Fruit fly (Drosophila melanogaster) whole organism, adult: ENCODE results near the gene CG42852.

ENCODE experiments used
- CG11617 ChIP-seq: fragments of 200-800 bp; sonication (Bioruptor generic); optimal IDR thresholded peaks from 2 replicates; lab custom pipeline; 2017; ENCODE audit warnings: mild to moderate bottlenecking, missing biosample characterization, missing genetic modification reagents, missing genetic modification characterization
- CG12768 ChIP-seq: fragments of 200-800 bp; sonication (Bioruptor generic); optimal IDR thresholded peaks from 2 replicates; lab custom pipeline; 2017; ENCODE audit warnings: missing biosample characterization, missing genetic modification characterization, mild to moderate bottlenecking, moderate library complexity, missing genetic modification reagents
- CG14711 ChIP-seq: fragments of 200-800 bp; sonication (Bioruptor generic); optimal IDR thresholded peaks from 2 replicates; lab custom pipeline; 2018; ENCODE audit warnings: missing biosample characterization, mild to moderate bottlenecking, missing genetic modification characterization, moderate library complexity
- CG1620 ChIP-seq: fragments of 200-800 bp; sonication (Bioruptor generic); optimal IDR thresholded peaks from 2 replicates; lab custom pipeline; 2016; ENCODE audit warnings: missing biosample characterization, missing genetic modification characterization
- CG33017 ChIP-seq: fragments of 200-800 bp; sonication (Bioruptor generic); optimal IDR thresholded peaks from 2 replicates; lab custom pipeline; 2018; ENCODE audit warnings: missing biosample characterization, mild to moderate bottlenecking, missing genetic modification characterization, moderate library complexity
- CG5204 ChIP-seq: fragments of 200-800 bp; sonication (Bioruptor generic); optimal IDR thresholded peaks from 2 replicates; lab custom pipeline; 2016; ENCODE audit warnings: missing biosample characterization, missing genetic modification characterization
- CG7045 ChIP-seq: fragments of 200-800 bp; sonication (Bioruptor generic); optimal IDR thresholded peaks from 2 replicates; lab custom pipeline; 2017; ENCODE audit warnings: missing biosample characterization, mild to moderate bottlenecking, missing genetic modification characterization
- CG7101 ChIP-seq: fragments of 200-800 bp; sonication (Bioruptor generic); optimal IDR thresholded peaks from 2 replicates; lab custom pipeline; 2018; ENCODE audit warnings: missing biosample characterization, mild to moderate bottlenecking, missing genetic modification characterization, moderate library complexity
- Clk ChIP-seq: fragments of 200-800 bp; sonication (Bioruptor generic); optimal IDR thresholded peaks from 2 replicates; lab custom pipeline; 2017; ENCODE audit warnings: missing biosample characterization, missing genetic modification characterization
- Crg-1 ChIP-seq: fragments of 200-800 bp; sonication (Bioruptor generic); optimal IDR thresholded peaks from 2 replicates; lab custom pipeline; 2016; ENCODE audit warnings: missing biosample characterization, missing genetic modification characterization
- Hr96 ChIP-seq: fragments of 200-800 bp; sonication (Bioruptor generic); optimal IDR thresholded peaks from 2 replicates; lab custom pipeline; 2016; ENCODE audit warnings: missing biosample characterization, missing genetic modification characterization
- Mnt ChIP-seq: fragments of 200-800 bp; sonication (Bioruptor generic); optimal IDR thresholded peaks from 2 replicates; lab custom pipeline; 2016; ENCODE audit warnings: missing biosample characterization, mild to moderate bottlenecking, missing genetic modification characterization
- bab1 ChIP-seq: fragments of 200-800 bp; sonication (Bioruptor generic); optimal IDR thresholded peaks from 3 replicates; lab custom pipeline; 2019; ENCODE audit warnings: missing biosample characterization, mild to moderate bottlenecking, missing genetic modification characterization, moderate library complexity
- cic ChIP-seq: fragments of 200-800 bp; sonication (Bioruptor generic); optimal IDR thresholded peaks from 2 replicates; lab custom pipeline; 2017; ENCODE audit warnings: missing biosample characterization, mild to moderate bottlenecking, missing genetic modification characterization, moderate library complexity
- cnc ChIP-seq, 2 experiments: fragments of >200 bp; optimal IDR thresholded peaks; 2 replicates each; lab custom pipeline; 2017
- kay ChIP-seq: fragments of 200-800 bp; sonication (Bioruptor generic); peaks from one replicate; lab custom pipeline; 2016; ENCODE audit warnings: missing biosample characterization, missing genetic modification characterization, borderline replicate concordance
- ovo ChIP-seq: fragments of 200-800 bp; sonication (Bioruptor generic); optimal IDR thresholded peaks from 2 replicates; lab custom pipeline; 2016; ENCODE audit warnings: missing biosample characterization, missing genetic modification characterization
- pad ChIP-seq: fragments of 200-800 bp; sonication (Bioruptor generic); optimal IDR thresholded peaks from 3 replicates; lab custom pipeline; 2017; ENCODE audit warnings: missing biosample characterization, missing genetic modification characterization, mild to moderate bottlenecking, moderate library complexity, missing genetic modification reagents
- tj ChIP-seq: fragments of 200-800 bp; sonication (Bioruptor generic); optimal IDR thresholded peaks from 3 replicates; lab custom pipeline; 2017; ENCODE audit warnings: missing biosample characterization, mild to moderate bottlenecking, missing genetic modification characterization, moderate library complexity
- toe ChIP-seq: fragments of 200-800 bp; sonication (Bioruptor generic); optimal IDR thresholded peaks from 2 replicates; lab custom pipeline; 2016; ENCODE audit warnings: missing biosample characterization, missing genetic modification characterization

Gene CG42852

DNA sequence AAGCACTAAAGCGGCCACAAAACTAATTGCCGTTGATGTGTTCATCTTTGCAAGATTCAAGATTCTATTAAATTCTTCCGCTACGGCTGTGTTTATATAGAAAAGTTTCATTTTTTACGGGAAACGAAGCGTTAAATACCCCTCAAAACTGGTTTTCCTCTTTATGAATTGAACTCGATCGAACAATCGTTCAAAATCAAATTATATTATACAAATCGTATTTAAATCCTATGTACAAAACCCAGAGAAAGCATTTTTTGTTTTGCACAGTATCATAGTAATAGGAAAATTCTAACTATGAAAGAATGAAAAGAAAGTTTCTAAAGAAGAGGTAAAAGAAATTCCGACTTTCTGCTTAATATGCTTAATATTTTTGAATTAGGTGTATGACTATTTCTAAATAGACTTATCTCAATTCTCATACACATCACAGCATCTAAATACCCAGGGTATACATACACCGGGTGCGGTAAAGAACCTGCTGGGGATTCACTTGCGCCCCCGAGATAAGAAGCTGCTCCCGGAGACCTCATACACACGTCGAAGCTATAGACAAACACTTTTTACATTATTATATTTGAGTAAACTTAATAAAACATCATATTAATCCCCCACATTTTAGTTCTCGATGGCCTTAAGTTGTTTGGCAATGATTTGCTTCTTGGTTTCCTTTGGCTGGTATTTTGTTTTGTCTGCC lies 27.2 kb upstream of the CG42852 start, which contains the start of gene PGRP-SB1:
Gene PGRP-SB1 (minus strand): TSS at position 51 of the 697 bp plus-strand sequence.
- TF ChIP-seq CG11617 (no peak), Crg-1 (GFP tag; lab: Kevin White, UChicago) (no peak), bab1 (GFP tag; lab: Kevin White, UChicago) (no peak), Clk (GFP tag; lab: Kevin White, UChicago) (no peak), CG14711 (tag; lab: Kevin White, UChicago) (no peak), Hr96 (GFP tag; lab: Kevin White, UChicago) (no peak), CG7045 (GFP tag; lab: Kevin White, UChicago) (no peak), cnc (optimal IDR thresholded peaks at IDR 0.05; lab: Kevin White, UChicago) (no peak), toe (GFP tag; lab: Kevin White, UChicago) (no peak), CG33017 (tag; lab: Kevin White, UChicago) (no peak), tj (GFP tag; lab: Kevin White, UChicago) (no peak), Mnt (GFP tag; lab: Kevin White, UChicago) (no peak), CG12768 (GFP tag; lab: Kevin White, UChicago) (no peak), pad (no peak)

DNA sequence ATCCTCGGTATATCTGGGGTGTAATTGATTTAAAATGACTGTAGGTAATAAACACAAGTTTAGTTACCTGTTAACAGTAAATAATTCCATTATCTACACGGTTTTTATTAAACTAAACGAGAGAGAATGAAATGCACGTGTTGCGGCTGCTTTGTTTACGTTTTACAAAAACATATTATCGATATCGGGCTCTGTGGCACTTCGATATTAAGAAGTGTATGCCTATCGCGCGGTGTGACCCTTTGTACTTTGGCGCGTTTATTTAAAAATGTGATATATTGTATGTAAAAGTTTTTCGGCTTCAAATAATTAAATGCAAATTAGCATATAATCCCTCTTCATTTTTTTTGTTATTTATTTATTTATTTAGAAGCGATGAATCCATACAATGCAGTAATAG lies 24.6 kb upstream of the CG42852 start, which contains the start of gene Dbp73D:
Gene Dbp73D (minus strand): TSS at position 174 of the 400 bp plus-strand sequence.
- TF ChIP-seq Crg-1 (GFP tag; lab: Kevin White, UChicago) (no peak), bab1 (GFP tag; lab: Kevin White, UChicago) (peak; percentile 29), CG33017 (tag; lab: Kevin White, UChicago) (no peak), CG14711 (tag; lab: Kevin White, UChicago) (no peak), kay (GFP tag; lab: Kevin White, UChicago) (peak; percentile 25), Clk (GFP tag; lab: Kevin White, UChicago) (no peak), Mnt (GFP tag; lab: Kevin White, UChicago) (peak; percentile 98), CG7101 (tag; lab: Kevin White, UChicago) (no peak), CG11617 (no peak)

DNA sequence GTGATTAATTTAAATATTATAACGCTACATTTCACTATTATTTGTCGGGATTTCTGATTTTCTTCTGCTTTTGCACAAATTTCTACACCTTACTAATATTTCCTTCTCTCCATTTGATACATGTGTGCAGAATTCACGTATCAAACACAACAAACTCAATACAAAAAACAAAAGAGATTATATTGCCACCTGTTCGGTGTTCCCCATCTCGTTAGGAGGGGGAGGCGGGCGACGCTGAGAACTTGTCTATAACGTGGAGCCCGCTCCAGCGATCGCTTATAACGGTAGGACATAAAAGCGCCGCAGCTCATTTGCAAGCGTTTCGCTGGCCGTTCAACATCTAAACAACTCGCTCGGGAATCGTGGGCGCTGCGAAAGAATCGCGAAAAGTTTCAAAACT lies 22.0 kb upstream of the CG42852 start, which contains the start of gene CG9701:
Gene CG9701 (plus strand): TSS at position 301 of the 400 bp plus-strand sequence.
- TF ChIP-seq kay (GFP tag; lab: Kevin White, UChicago) = peak; percentile 35
- no peak for TF ChIP-seq CG7101 (tag; lab: Kevin White, UChicago)

DNA sequence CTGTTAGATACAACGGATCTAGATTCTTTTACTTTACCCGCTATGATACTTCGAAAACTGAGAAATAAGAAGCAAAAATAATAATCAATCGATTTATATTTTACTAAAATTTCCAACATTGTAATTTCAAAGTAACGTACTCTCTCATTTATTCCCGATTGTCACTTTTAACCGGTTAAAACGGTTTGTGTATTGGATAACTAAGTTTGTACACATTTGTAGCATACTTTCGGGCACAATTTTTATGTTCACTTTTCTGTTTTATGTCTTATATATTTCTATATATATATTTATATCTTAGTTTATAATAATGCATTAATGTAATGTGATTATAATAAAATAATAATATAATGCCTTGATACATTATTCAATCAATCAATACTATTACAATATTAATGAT lies 13.6 kb upstream of the CG42852 start:
- TF ChIP-seq kay (GFP tag; lab: Kevin White, UChicago) = no peak
- TF ChIP-seq CG7045 (GFP tag; lab: Kevin White, UChicago) = no peak
- TF ChIP-seq Hr96 (GFP tag; lab: Kevin White, UChicago) = no peak
- TF ChIP-seq CG1620 (GFP tag; lab: Kevin White, UChicago) = no peak
- no peak for TF ChIP-seq pad
- TF ChIP-seq cnc (optimal IDR thresholded peaks at IDR 0.05; lab: Kevin White, UChicago) = no peak
- TF ChIP-seq CG12768 (GFP tag; lab: Kevin White, UChicago) = no peak
- TF ChIP-seq CG33017 (tag; lab: Kevin White, UChicago) = no peak
- TF ChIP-seq CG11617 = no peak
- TF ChIP-seq CG7101 (tag; lab: Kevin White, UChicago) = no peak
- no peak for TF ChIP-seq Mnt (GFP tag; lab: Kevin White, UChicago)
- no peak for TF ChIP-seq toe (GFP tag; lab: Kevin White, UChicago)
- TF ChIP-seq Crg-1 (GFP tag; lab: Kevin White, UChicago) = no peak
- no peak for TF ChIP-seq CG14711 (tag; lab: Kevin White, UChicago)

DNA sequence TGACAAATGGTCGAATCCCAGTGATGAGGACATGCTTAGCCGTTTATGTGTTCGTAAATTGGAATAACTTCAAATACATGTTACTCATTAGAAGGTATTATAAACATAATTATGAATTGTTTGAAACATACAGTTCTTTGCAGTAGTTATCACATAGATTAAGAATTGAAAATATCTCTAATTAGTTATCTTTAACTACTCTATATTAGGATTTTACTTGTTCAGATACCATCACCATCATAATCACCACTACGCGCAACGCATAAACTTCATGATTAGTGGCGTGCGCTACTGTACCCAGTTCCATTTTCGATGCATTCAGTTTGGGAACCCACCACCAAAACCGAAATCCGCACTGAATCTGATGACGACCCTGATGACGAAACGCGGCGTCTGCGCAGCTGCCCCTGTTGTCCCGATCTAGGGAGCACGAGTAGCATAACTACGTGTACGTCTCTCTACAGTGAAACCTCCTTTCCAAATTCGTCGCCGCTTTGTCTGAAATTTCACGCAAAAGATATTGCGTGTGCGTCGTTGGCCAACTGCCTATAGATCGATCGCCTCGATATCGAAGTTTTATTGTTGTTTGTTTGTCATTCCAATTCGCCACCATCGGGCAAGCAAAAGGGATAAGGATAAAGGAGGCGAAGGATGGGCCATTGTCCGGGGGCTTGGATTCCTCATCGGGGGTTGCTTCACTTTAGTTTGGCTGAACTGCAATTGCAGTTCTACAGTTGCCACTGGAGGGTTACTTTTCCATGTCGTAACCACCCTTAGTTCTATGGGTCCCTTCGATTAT lies 11.2 kb upstream of the CG42852 start:
- no peak for TF ChIP-seq cnc (optimal IDR thresholded peaks at IDR 0.05; lab: Kevin White, UChicago)
- TF ChIP-seq CG7101 (tag; lab: Kevin White, UChicago) = no peak
- TF ChIP-seq Crg-1 (GFP tag; lab: Kevin White, UChicago) = no peak
- TF ChIP-seq CG33017 (tag; lab: Kevin White, UChicago) = no peak
- no peak for TF ChIP-seq tj (GFP tag; lab: Kevin White, UChicago)
- no peak for TF ChIP-seq CG7045 (GFP tag; lab: Kevin White, UChicago)
- no peak for TF ChIP-seq Mnt (GFP tag; lab: Kevin White, UChicago)
- TF ChIP-seq CG1620 (GFP tag; lab: Kevin White, UChicago) = no peak
- no peak for TF ChIP-seq cic
- no peak for TF ChIP-seq Clk (GFP tag; lab: Kevin White, UChicago)
- TF ChIP-seq toe (GFP tag; lab: Kevin White, UChicago) = no peak
- TF ChIP-seq CG11617 = no peak
- no peak for TF ChIP-seq CG12768 (GFP tag; lab: Kevin White, UChicago)
- TF ChIP-seq bab1 (GFP tag; lab: Kevin White, UChicago) = no peak
- no peak for TF ChIP-seq ovo (GFP tag; lab: Kevin White, UChicago)
- TF ChIP-seq pad = no peak
- TF ChIP-seq Hr96 (GFP tag; lab: Kevin White, UChicago) = no peak
- TF ChIP-seq CG14711 (tag; lab: Kevin White, UChicago) = no peak
- no peak for TF ChIP-seq CG5204
- no peak for TF ChIP-seq kay (GFP tag; lab: Kevin White, UChicago)
